Worm (Caenorhabditis elegans) whole organism, L4 larva: ENCODE measurements around the gene F07A11.1.

Experiments used
- F44E2.7 ChIP-seq: fragments of 200-800 bp; sonication (Bioruptor generic); IDR thresholded peaks from 2 replicates; pipeline ENCODE4 v2.1.2; 2022; ENCODE audit warnings: missing genetic modification characterization, missing compliant biosample characterization
- R02D3.7 ChIP-seq: fragments of 150-350 bp; sonication (generic microtip); optimal IDR thresholded peaks from 3 replicates; lab custom pipeline; 2014; ENCODE audit warnings: missing biosample characterization, missing genetic modification characterization
- ZK546.5 ChIP-seq, 2 experiments: sonication (generic microtip); optimal IDR thresholded peaks; 2 replicates each; lab custom pipeline; 2017; ENCODE audit warnings: missing biosample characterization in 2 of 2, missing genetic modification characterization in 2 of 2
- fkh-10 ChIP-seq: fragments of 150-350 bp; optimal IDR thresholded peaks from 2 replicates; lab custom pipeline; 2014; ENCODE audit warnings: missing biosample characterization, missing genetic modification reagents, missing genetic modification characterization
- jun-1 ChIP-seq: fragments of 150-350 bp; optimal IDR thresholded peaks from 2 replicates; lab custom pipeline; 2014; ENCODE audit warnings: missing biosample characterization, missing genetic modification reagents, missing genetic modification characterization
- lin-13 ChIP-seq: fragments of 150-350 bp; optimal IDR thresholded peaks from 2 replicates; lab custom pipeline; 2014; ENCODE audit warnings: missing biosample characterization, missing genetic modification reagents, missing genetic modification characterization
- nhr-10 ChIP-seq: fragments of 150-350 bp; optimal IDR thresholded peaks from 2 replicates; lab custom pipeline; 2014; ENCODE audit warnings: missing biosample characterization, missing genetic modification characterization
- nhr-28 ChIP-seq: fragments of 150-350 bp; optimal IDR thresholded peaks from 2 replicates; lab custom pipeline; 2014; ENCODE audit warnings: missing biosample characterization, missing genetic modification characterization
- nhr-6 ChIP-seq: fragments of 150-350 bp; optimal IDR thresholded peaks from 2 replicates; lab custom pipeline; 2014; ENCODE audit warnings: missing biosample characterization, missing genetic modification characterization
- pqm-1 ChIP-seq: sonication (generic microtip); optimal IDR thresholded peaks from 2 replicates; lab custom pipeline; 2017; ENCODE audit warnings: missing biosample characterization, missing genetic modification characterization
- unc-130 ChIP-seq: sonication (generic microtip); optimal IDR thresholded peaks from 2 replicates; lab custom pipeline; 2016; ENCODE audit warnings: missing genetic modification reagents, missing genetic modification characterization, missing compliant biosample characterization
- unc-62 ChIP-seq, 3 experiments: fragments of 150-350 bp in 1 of 3; sonication (generic microtip); optimal IDR thresholded peaks in 2 of 3; peaks in 1 of 3; 1 replicate in 1 of 3; 2 replicates in 2 of 3; lab custom pipeline; 2014 to 2017; ENCODE audit warnings: missing biosample characterization in 3 of 3, missing genetic modification characterization in 3 of 3, missing genetic modification reagents in 3 of 3, missing genotype in 1 of 3

DNA sequence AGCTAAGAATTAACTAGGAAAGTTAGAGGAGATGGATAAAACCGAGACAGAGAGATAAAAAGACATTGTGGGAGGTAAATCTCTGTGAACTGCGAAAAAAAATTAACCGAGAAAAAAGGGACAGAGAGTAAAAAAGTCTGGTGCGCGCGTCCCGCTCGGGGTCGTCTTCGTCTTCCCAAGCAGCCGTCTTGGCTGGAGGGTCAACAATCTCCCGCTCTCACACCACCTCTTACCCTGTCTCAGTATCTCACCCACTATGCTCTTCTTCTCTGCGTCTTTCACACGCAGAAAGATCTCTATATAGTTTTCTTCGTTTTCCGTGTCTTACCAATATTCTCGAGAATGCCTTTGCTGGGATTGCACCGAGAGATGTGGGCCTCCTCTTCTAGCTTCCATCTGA is 40.8 kb upstream of the F07A11.1 start:
- no peak for TF ChIP-seq R02D3.7
- TF ChIP-seq unc-130 (GFP tag; lab: Kevin White, UChicago): no peak
- TF ChIP-seq nhr-6: no peak
- TF ChIP-seq nhr-10 (tag; lab: Kevin White, UChicago): no peak
- no peak for TF ChIP-seq ZK546.5 (tag; optimal IDR thresholded peaks at IDR 0.05; lab: Kevin White, UChicago)
- no peak for TF ChIP-seq pqm-1 (tag; lab: Kevin White, UChicago)
- TF ChIP-seq F44E2.7 (GFP tag; lab: Robert Waterston, UW): no peak
- no peak for TF ChIP-seq unc-62 (GFP tag; optimal IDR thresholded peaks at IDR 0.05 in 1 of 2; lab: Kevin White, UChicago)
- TF ChIP-seq unc-62 (tag; optimal IDR thresholded peaks at IDR 0.05; lab: Kevin White, UChicago): no peak
- peak; percentile 47 for TF ChIP-seq nhr-28 (tag; lab: Kevin White, UChicago)
- no peak for TF ChIP-seq lin-13 (GFP tag; lab: Kevin White, UChicago)
- TF ChIP-seq jun-1 (tag; lab: Kevin White, UChicago): no peak
- TF ChIP-seq fkh-10 (GFP tag; lab: Kevin White, UChicago): peak; percentile 29
